Fruit fly (Drosophila melanogaster): ENCODE results near the gene Nelf-A.
A peak's percentile ranks its signal among the peaks of the same experiment; 100 is the strongest.

- TF ChIP-seq Pif1B (GFP tag; optimal IDR thresholded peaks at IDR 0.05) (no peak), Pif1A (GFP tag; optimal IDR thresholded peaks at IDR 0.05) (no peak), CG32121 (GFP tag; IDR thresholded peaks at IDR 0.05) (no peak), CG8159 (tag; optimal IDR thresholded peaks at IDR 0.05) (no peak), CG17806 (tag; optimal IDR thresholded peaks at IDR 0.05) (no peak), CG34367 (tag; optimal IDR thresholded peaks at IDR 0.05) (no peak), fd96Ca (GFP tag; IDR thresholded peaks at IDR 0.05) (peak; percentile 51; the same call in 1 of the 3 replicates), CG8301 (tag; optimal IDR thresholded peaks at IDR 0.05) (no peak)
Measured at dm6 chr3R:21269923-21270322, 46.4 kb downstream of the Nelf-A start, which contains the start of the genes AP-2sigma and Idi.

Data from whole organism, pupa.